Fruit fly (Drosophila melanogaster) whole organism, embryonic: Measurements from ENCODE around the gene CG12024.
A peak's percentile ranks its signal among the peaks of the same experiment; 100 is the strongest.

ENCODE experiments used
- Atf3 ChIP-seq: fragments of 200-800 bp; sonication (Bioruptor generic); optimal IDR thresholded peaks from 3 replicates; lab custom pipeline; 2016; ENCODE audit warnings: missing biosample characterization, missing genetic modification characterization
- CG11560 ChIP-seq: fragments of 200-800 bp; sonication (Bioruptor generic); IDR thresholded peaks from 3 replicates; pipeline ENCODE4 v1.3.6; 2022; ENCODE audit warnings: missing biosample characterization, missing genetic modification characterization
- CG12391 ChIP-seq: fragments of 200-800 bp; sonication (Bioruptor generic); optimal IDR thresholded peaks from 3 replicates; lab custom pipeline; 2018; ENCODE audit warnings: missing biosample characterization, mild to moderate bottlenecking, missing genetic modification characterization, moderate library complexity
- CG13287 ChIP-seq: fragments of 200-800 bp; sonication (Bioruptor generic); IDR thresholded peaks from 2 replicates; pipeline ENCODE4 v1.3.6; 2022; ENCODE audit warnings: missing biosample characterization, missing genetic modification characterization; ENCODE audit not compliant: partially characterized antibody
- CG14014 ChIP-seq: fragments of 200-800 bp; sonication (Bioruptor generic); IDR thresholded peaks from 2 replicates; pipeline ENCODE4 v1.3.6; 2022; ENCODE audit warnings: missing biosample characterization, missing genetic modification characterization
- CG3065 ChIP-seq: fragments of 200-800 bp; sonication (Bioruptor generic); optimal IDR thresholded peaks from 2 replicates; lab custom pipeline; 2016; ENCODE audit warnings: missing biosample characterization, missing genetic modification characterization
- CG5953 ChIP-seq: fragments of 200-800 bp; sonication (Bioruptor generic); IDR thresholded peaks from 2 replicates; pipeline ENCODE4 v1.3.6; 2022; ENCODE audit warnings: missing biosample characterization, missing genetic modification characterization
- CG6175 ChIP-seq: fragments of 200-800 bp; sonication (Bioruptor generic); IDR thresholded peaks from 3 replicates; pipeline ENCODE4 v1.3.6; 2022; ENCODE audit warnings: missing biosample characterization, missing genetic modification characterization
- CG6765 ChIP-seq: fragments of 200-800 bp; sonication (Bioruptor generic); optimal IDR thresholded peaks from 3 replicates; lab custom pipeline; 2017; ENCODE audit warnings: missing biosample characterization, mild to moderate bottlenecking, missing genetic modification characterization
- CG7786 ChIP-seq: fragments of 200-800 bp; sonication (Bioruptor generic); optimal IDR thresholded peaks from 2 replicates; lab custom pipeline; 2016; ENCODE audit warnings: missing biosample characterization, missing genetic modification characterization
- CG9437 ChIP-seq: fragments of 200-800 bp; sonication (Bioruptor generic); optimal IDR thresholded peaks from 2 replicates; lab custom pipeline; 2018; ENCODE audit warnings: missing biosample characterization, mild to moderate bottlenecking, missing genetic modification characterization
- CHES-1-like ChIP-seq: fragments of 200-800 bp; sonication (Bioruptor generic); optimal IDR thresholded peaks from 2 replicates; lab custom pipeline; 2016; ENCODE audit warnings: missing biosample characterization, missing genetic modification characterization
- CkIIα-i1 ChIP-seq: fragments of 200-800 bp; sonication (Bioruptor generic); IDR thresholded peaks from 2 replicates; pipeline ENCODE4 v1.3.6; 2022; ENCODE audit warnings: missing biosample characterization, missing genetic modification characterization
- D ChIP-seq, 2 experiments: fragments of 200-800 bp in 1 of 2; fragments of >200 bp in 1 of 2; sonication (Bioruptor generic) in 1 of 2; optimal IDR thresholded peaks; 2 replicates in 1 of 2; 3 replicates in 1 of 2; lab custom pipeline; 2017; ENCODE audit warnings: mild to moderate bottlenecking in 1 of 2, missing biosample characterization in 1 of 2, missing genetic modification characterization in 1 of 2, missing genetic modification reagents in 1 of 2
- Dad ChIP-seq: fragments of 200-800 bp; sonication (Bioruptor generic); optimal IDR thresholded peaks from 3 replicates; lab custom pipeline; 2016; ENCODE audit warnings: missing biosample characterization, missing genetic modification characterization
- Dbx ChIP-seq: fragments of 200-800 bp; sonication (Bioruptor generic); IDR thresholded peaks from 3 replicates; pipeline ENCODE4 v1.3.6; 2022; ENCODE audit warnings: missing biosample characterization, missing genetic modification characterization
- Dip3 ChIP-seq: fragments of 200-800 bp; sonication (Bioruptor generic); optimal IDR thresholded peaks from 3 replicates; lab custom pipeline; 2016; ENCODE audit warnings: missing biosample characterization, missing genetic modification characterization
- Dp ChIP-seq: fragments of 200-800 bp; sonication (Bioruptor generic); optimal IDR thresholded peaks from 2 replicates; lab custom pipeline; 2018; ENCODE audit warnings: missing biosample characterization, mild to moderate bottlenecking, missing genetic modification characterization, moderate library complexity
- E2f2 ChIP-seq: fragments of 200-800 bp; sonication (Bioruptor generic); IDR thresholded peaks from 2 replicates; pipeline ENCODE4 v1.3.6; 2022; ENCODE audit warnings: missing biosample characterization, missing genetic modification characterization
- Hey ChIP-seq: fragments of 200-800 bp; sonication (Bioruptor generic); optimal IDR thresholded peaks from 3 replicates; lab custom pipeline; 2018; ENCODE audit warnings: missing biosample characterization, mild to moderate bottlenecking, missing genetic modification characterization
- Max ChIP-seq: fragments of 200-800 bp; sonication (Bioruptor generic); optimal IDR thresholded peaks from 2 replicates; lab custom pipeline; 2016; ENCODE audit warnings: missing biosample characterization, mild to moderate bottlenecking, missing genetic modification characterization
- Myb ChIP-seq: fragments of 200-800 bp; sonication (Bioruptor generic); optimal IDR thresholded peaks from 2 replicates; lab custom pipeline; 2016; ENCODE audit warnings: missing biosample characterization, missing genetic modification characterization
- Nf-YB ChIP-seq: fragments of 200-800 bp; sonication (Bioruptor generic); optimal IDR thresholded peaks from 3 replicates; lab custom pipeline; 2019; ENCODE audit warnings: missing biosample characterization, mild to moderate bottlenecking, missing genetic modification characterization, moderate library complexity
- Nf-YC ChIP-seq: fragments of 200-800 bp; optimal IDR thresholded peaks from 3 replicates; lab custom pipeline; 2019; ENCODE audit warnings: missing biosample characterization, mild to moderate bottlenecking, missing genetic modification characterization, moderate library complexity
- Oaz ChIP-seq: fragments of 200-800 bp; sonication (Bioruptor generic); IDR thresholded peaks from 2 replicates; pipeline ENCODE4 v1.3.6; 2022; ENCODE audit warnings: missing biosample characterization, missing genetic modification characterization
- Ssrp ChIP-seq: fragments of 200-800 bp; sonication (Bioruptor generic); optimal IDR thresholded peaks from 2 replicates; lab custom pipeline; 2018; ENCODE audit warnings: missing biosample characterization, mild to moderate bottlenecking, missing genetic modification characterization, moderate library complexity
- ab ChIP-seq: fragments of 200-800 bp; sonication (Bioruptor generic); optimal IDR thresholded peaks from 2 replicates; lab custom pipeline; 2016; ENCODE audit warnings: missing biosample characterization, missing genetic modification characterization
- ato ChIP-seq: fragments of 200-800 bp; sonication (Bioruptor generic); IDR thresholded peaks from 2 replicates; pipeline ENCODE4 v1.3.6; 2022; ENCODE audit warnings: missing biosample characterization, missing genetic modification characterization; ENCODE audit not compliant: partially characterized antibody
- az2 ChIP-seq: fragments of 200-800 bp; sonication (Bioruptor generic); optimal IDR thresholded peaks from 3 replicates; lab custom pipeline; 2016; ENCODE audit warnings: missing biosample characterization, missing genetic modification characterization
- cad ChIP-seq: fragments of >200 bp; optimal IDR thresholded peaks from 2 replicates; lab custom pipeline; 2017; ENCODE audit warnings: missing biosample characterization, missing genetic modification characterization
- caup ChIP-seq: fragments of 200-800 bp; sonication (Bioruptor generic); optimal IDR thresholded peaks from 3 replicates; lab custom pipeline; 2017; ENCODE audit warnings: missing biosample characterization, mild to moderate bottlenecking, missing genetic modification characterization, moderate library complexity; ENCODE audit not compliant: severe bottlenecking
- chm ChIP-seq: fragments of 200-800 bp; sonication (Bioruptor generic); IDR thresholded peaks from 2 replicates; pipeline ENCODE4 v1.3.6; 2022; ENCODE audit warnings: missing biosample characterization, missing genetic modification characterization
- cwo ChIP-seq: fragments of 200-800 bp; sonication (Bioruptor generic); optimal IDR thresholded peaks from 3 replicates; lab custom pipeline; 2017; ENCODE audit warnings: missing biosample characterization, missing genetic modification characterization, mild to moderate bottlenecking, moderate library complexity, missing genetic modification reagents
- fd3F ChIP-seq: fragments of 200-800 bp; sonication (Bioruptor generic); optimal IDR thresholded peaks from 2 replicates; lab custom pipeline; 2018; ENCODE audit warnings: missing biosample characterization, mild to moderate bottlenecking, missing genetic modification characterization, moderate library complexity
- gce ChIP-seq: fragments of 200-800 bp; sonication (Bioruptor generic); IDR thresholded peaks from 3 replicates; pipeline ENCODE4 v1.3.6; 2022; ENCODE audit warnings: missing biosample characterization, missing genetic modification characterization
- hb ChIP-seq: fragments of 200-800 bp; sonication (Bioruptor generic); IDR thresholded peaks from 3 replicates; pipeline ENCODE4 v1.3.6; 2022; ENCODE audit warnings: missing biosample characterization, missing genetic modification characterization; ENCODE audit not compliant: partially characterized antibody
- ken ChIP-seq: fragments of 200-800 bp; sonication (Bioruptor generic); IDR thresholded peaks from 3 replicates; pipeline ENCODE4 v1.3.6; 2022; ENCODE audit warnings: missing biosample characterization, missing genetic modification characterization
- lmd ChIP-seq: fragments of 200-800 bp; sonication (Bioruptor generic); IDR thresholded peaks from 2 replicates; pipeline ENCODE4 v1.3.6; 2022; ENCODE audit warnings: missing biosample characterization, missing genetic modification characterization
- odd ChIP-seq: fragments of 200-800 bp; sonication (Bioruptor generic); optimal IDR thresholded peaks from 2 replicates; lab custom pipeline; 2017; ENCODE audit warnings: missing biosample characterization, mild to moderate bottlenecking, missing genetic modification characterization
- pita ChIP-seq: fragments of 200-800 bp; sonication (Bioruptor generic); optimal IDR thresholded peaks from 2 replicates; lab custom pipeline; 2017; ENCODE audit warnings: missing biosample characterization, mild to moderate bottlenecking, missing genetic modification characterization
- scrt ChIP-seq: fragments of 200-800 bp; sonication (Bioruptor generic); optimal IDR thresholded peaks from 2 replicates; lab custom pipeline; 2018; ENCODE audit warnings: missing biosample characterization, mild to moderate bottlenecking, missing genetic modification characterization, moderate library complexity
- so ChIP-seq: fragments of 200-800 bp; sonication (Bioruptor generic); IDR thresholded peaks from 3 replicates; pipeline ENCODE4 v1.3.6; 2022; ENCODE audit warnings: missing biosample characterization, missing genetic modification characterization
- sob ChIP-seq: fragments of 200-800 bp; sonication (Bioruptor generic); IDR thresholded peaks from 2 replicates; pipeline ENCODE4 v1.3.6; 2022; ENCODE audit warnings: missing biosample characterization, missing genetic modification characterization
- sug ChIP-seq: fragments of 200-800 bp; optimal IDR thresholded peaks from 2 replicates; lab custom pipeline; 2019; ENCODE audit warnings: missing biosample characterization, mild to moderate bottlenecking, missing genetic modification characterization, moderate library complexity
- tna ChIP-seq: fragments of 200-800 bp; sonication (Bioruptor generic); IDR thresholded peaks from 2 replicates; pipeline ENCODE4 v1.3.6; 2022; ENCODE audit warnings: missing biosample characterization, missing genetic modification characterization; ENCODE audit not compliant: partially characterized antibody
- usp ChIP-seq: fragments of >200 bp; optimal IDR thresholded peaks from 2 replicates; lab custom pipeline; 2017; ENCODE audit warnings: missing biosample characterization, missing genetic modification characterization
- vnd ChIP-seq: fragments of 200-800 bp; sonication (Bioruptor generic); IDR thresholded peaks from 3 replicates; pipeline ENCODE4 v1.3.6; 2022; ENCODE audit warnings: missing biosample characterization, missing genetic modification characterization; ENCODE audit not compliant: partially characterized antibody
- zen2 ChIP-seq: fragments of 200-800 bp; sonication (Bioruptor generic); IDR thresholded peaks from 3 replicates; pipeline ENCODE4 v1.3.6; 2022; ENCODE audit warnings: missing biosample characterization, missing genetic modification characterization; ENCODE audit not compliant: partially characterized antibody
- zfh1 ChIP-seq: fragments of 200-800 bp; sonication (Bioruptor generic); IDR thresholded peaks from 3 replicates; pipeline ENCODE4 v1.3.6; 2022; ENCODE audit warnings: missing biosample characterization, missing genetic modification characterization

CG12024 gene

DNA sequence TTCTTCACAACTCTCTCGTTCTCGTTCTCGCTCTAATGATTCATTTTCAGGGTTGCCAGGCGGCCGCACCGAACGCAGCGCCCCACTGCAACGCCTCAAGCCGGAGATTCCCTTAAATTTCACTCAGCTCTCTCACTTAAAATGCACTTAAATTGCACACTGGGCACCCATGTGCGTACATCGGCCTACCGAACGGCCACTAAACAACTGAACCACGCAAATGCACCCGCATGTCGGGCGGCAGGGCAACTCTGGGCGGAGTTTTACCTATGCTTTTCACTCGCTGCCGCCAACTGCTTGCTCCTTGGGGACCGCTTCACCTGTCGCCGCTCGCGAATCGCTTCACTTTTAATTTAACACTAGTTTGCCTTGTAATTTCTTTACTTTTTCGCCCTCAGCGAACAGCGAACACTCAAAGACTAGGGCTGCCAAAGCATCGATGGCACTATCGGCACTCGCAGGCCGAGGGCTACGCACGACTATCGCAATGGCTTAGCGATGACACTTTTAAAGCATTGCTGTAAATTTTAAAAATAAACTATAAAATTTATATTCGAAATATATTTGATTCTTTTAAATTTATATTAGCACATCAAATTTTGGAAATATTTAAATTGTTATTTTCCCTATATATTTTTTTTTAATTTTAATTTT lies 5.0 kb downstream of the CG12024 start, which contains the start of gene Rap1 (continued):
- peak; percentile 87 for TF ChIP-seq CG13287 (GFP tag; lab: Robert Waterston, UW)
- TF ChIP-seq sug: peak; percentile 48
- peak; percentile 23 for TF ChIP-seq ab
- TF ChIP-seq Oaz (GFP tag; lab: Robert Waterston, UW): peak; percentile 44; the same call in 1 of the 2 replicates
- no peak for TF ChIP-seq CG6765 (GFP tag; lab: Kevin White, UChicago)
- TF ChIP-seq Dp (GFP tag; lab: Kevin White, UChicago): peak; percentile 25
- peak; percentile 90 for TF ChIP-seq Dbx (GFP tag; lab: Robert Waterston, UW)
- no peak for TF ChIP-seq usp (GFP tag; lab: Kevin White, UChicago)
- peak; percentile 68 for TF ChIP-seq Nf-YC
- 0 out of 3 replicates have a peak, but pooled peaks have one; percentile 37 for TF ChIP-seq CG11560 (tag; lab: Robert Waterston, UW)
- no peak for TF ChIP-seq Ssrp
- no peak for TF ChIP-seq CG5953 (GFP tag; lab: Robert Waterston, UW)
- peak; percentile 39 for TF ChIP-seq Atf3 (GFP tag; lab: Kevin White, UChicago)
- peak; percentile 92 for TF ChIP-seq vnd
- TF ChIP-seq scrt (GFP tag; lab: Kevin White, UChicago): peak; percentile 4
- no peak for TF ChIP-seq Hey (tag; lab: Kevin White, UChicago)
- peak; percentile 39 for TF ChIP-seq Dad (GFP tag; lab: Kevin White, UChicago)
- peak; percentile 42; the same call in 1 of the 3 replicates for TF ChIP-seq CG6175 (GFP tag; lab: Robert Waterston, UW)
- peak; percentile 53 for TF ChIP-seq E2f2
- peak; percentile 48 for TF ChIP-seq Max (GFP tag; lab: Kevin White, UChicago)
- no peak for TF ChIP-seq odd (GFP tag; lab: Kevin White, UChicago)
- TF ChIP-seq CG9437: peak; percentile 8
- peak; percentile 79; the same call in 1 of the 2 replicates for TF ChIP-seq tna (GFP tag; lab: Robert Waterston, UW)
- TF ChIP-seq hb: peak; percentile 92
- TF ChIP-seq Myb (GFP tag; lab: Kevin White, UChicago): peak; percentile 39
- TF ChIP-seq caup (GFP tag; lab: Kevin White, UChicago): no peak
- no peak for TF ChIP-seq D (optimal IDR thresholded peaks at IDR 0.05; lab: Kevin White, UChicago)
- peak; percentile 20 for TF ChIP-seq D (GFP tag; optimal IDR thresholded peaks at IDR 0.05; lab: Kevin White, UChicago)
- no peak for TF ChIP-seq Nf-YB (GFP tag; lab: Kevin White, UChicago)
- TF ChIP-seq lmd (GFP tag; lab: Robert Waterston, UW): peak; percentile 78; the same call in 1 of the 2 replicates
- no peak for TF ChIP-seq gce
- TF ChIP-seq CG14014 (GFP tag; lab: Robert Waterston, UW): peak; percentile 53
- TF ChIP-seq zfh1 (GFP tag; lab: Robert Waterston, UW): peak; percentile 60
- TF ChIP-seq CkIIα-i1: no peak
- no peak for TF ChIP-seq cad (GFP tag; lab: Kevin White, UChicago)
- TF ChIP-seq CHES-1-like: peak; percentile 41
- TF ChIP-seq az2 (GFP tag; lab: Kevin White, UChicago): peak; percentile 53
- TF ChIP-seq ato (GFP tag; lab: Robert Waterston, UW): peak; percentile 78
- peak; percentile 48; the same call in 1 of the 3 replicates for TF ChIP-seq so (GFP tag; lab: Robert Waterston, UW)
- peak; percentile 57 for TF ChIP-seq Dip3 (GFP tag; lab: Kevin White, UChicago)
- no peak for TF ChIP-seq chm
- no peak for TF ChIP-seq CG3065 (GFP tag; lab: Kevin White, UChicago)
- peak; percentile 46; the same call in 2 of the 3 replicates for TF ChIP-seq ken (GFP tag; lab: Robert Waterston, UW)
- TF ChIP-seq CG7786 (GFP tag; lab: Kevin White, UChicago): peak; percentile 56
- no peak for TF ChIP-seq fd3F (GFP tag; lab: Kevin White, UChicago)
- TF ChIP-seq cwo (GFP tag; lab: Kevin White, UChicago): peak; percentile 6
- TF ChIP-seq zen2 (GFP tag; lab: Robert Waterston, UW): peak; percentile 73; the same call in 2 of the 3 replicates
- peak; percentile 70 for TF ChIP-seq CG12391
- TF ChIP-seq pita: no peak
- TF ChIP-seq sob (GFP tag; lab: Robert Waterston, UW): peak; percentile 90
